Fruit fly (Drosophila melanogaster): ENCODE results near the gene by.

Gene by

dm6 chr3R:9543495-9544180 lies 10.8 kb upstream of the by start (continued):
- TF ChIP-seq CG8478 (optimal IDR thresholded peaks at IDR 0.05) = no peak
- TF ChIP-seq Med (GFP tag) = peak; percentile 61

DNA sequence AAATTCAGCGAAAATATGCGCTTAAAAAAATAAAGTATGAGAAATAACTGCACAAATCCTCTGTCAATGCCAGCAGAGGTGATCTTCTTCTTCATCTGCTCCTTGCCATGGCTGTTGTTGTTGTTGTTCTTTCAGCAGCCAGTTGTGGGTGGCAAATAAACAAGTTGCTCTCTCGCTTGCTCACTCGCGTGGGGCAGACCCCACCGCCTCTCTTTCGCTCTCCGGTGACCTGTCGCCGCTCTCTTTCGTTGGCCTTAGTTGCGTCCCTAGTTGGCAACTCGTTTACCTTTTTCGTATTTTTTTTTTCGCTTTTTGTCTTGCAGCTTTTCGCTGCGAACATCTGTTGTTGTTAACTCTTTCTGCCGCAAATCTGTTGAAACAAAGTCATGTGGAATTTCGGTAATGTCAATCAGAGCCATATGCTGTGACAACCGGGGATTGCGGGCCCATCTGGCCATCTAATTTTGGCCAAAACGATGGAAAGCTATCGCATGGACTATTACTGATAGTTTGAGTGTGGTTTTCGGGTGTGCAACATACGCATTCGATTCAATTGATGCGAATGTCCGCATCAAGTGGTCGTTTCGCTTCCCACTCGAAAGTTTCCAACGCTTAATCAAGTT lies 1.9 kb upstream of the by start:
- TF ChIP-seq ttk (GFP tag; IDR thresholded peaks at IDR 0.05) (no peak), NFAT (GFP tag; IDR thresholded peaks at IDR 0.05) (no peak), bsh (GFP tag; optimal IDR thresholded peaks at IDR 0.05) (no peak), chinmo (GFP tag; IDR thresholded peaks at IDR 0.05; ENCODE audit: partially characterized antibody) (peak; percentile 91; the same call in 2 of the 4 replicates), CG17829 (tag; optimal IDR thresholded peaks at IDR 0.05) (no peak), CG10565 (GFP tag; optimal IDR thresholded peaks at IDR 0.05) (no peak), dm (GFP tag; optimal IDR thresholded peaks at IDR 0.05) (no peak), CG5245 (GFP tag; optimal IDR thresholded peaks at IDR 0.05) (no peak), ham (GFP tag; IDR thresholded peaks at IDR 0.05) (no peak), Poxn (GFP tag; IDR thresholded peaks at IDR 0.05) (no peak), jigr1 (GFP tag; IDR thresholded peaks at IDR 0.05) (no peak), pita (GFP tag; optimal IDR thresholded peaks at IDR 0.05) (no peak), Optix (GFP tag; IDR thresholded peaks at IDR 0.05) (no peak), schlank (tag; optimal IDR thresholded peaks at IDR 0.05) (no peak), CG2129 (GFP tag; IDR thresholded peaks at IDR 0.05; ENCODE audit: partially characterized antibody) (no peak), Meics (GFP tag; optimal IDR thresholded peaks at IDR 0.05) (no peak), gfzf (GFP tag; optimal IDR thresholded peaks at IDR 0.05) (no peak), CG11695 (GFP tag; IDR thresholded peaks at IDR 0.05) (no peak), sr (GFP tag; IDR thresholded peaks at IDR 0.05) (peak; percentile 81), tio (GFP tag; optimal IDR thresholded peaks at IDR 0.05) (no peak), grau (tag; optimal IDR thresholded peaks at IDR 0.05) (no peak), CG7271 (tag; optimal IDR thresholded peaks at IDR 0.05) (no peak), Ada2b (GFP tag; IDR thresholded peaks at IDR 0.05) (no peak), chif (GFP tag; optimal IDR thresholded peaks at IDR 0.05) (no peak), corto (GFP tag; optimal IDR thresholded peaks at IDR 0.05) (peak; percentile 9), CG5953 (GFP tag; IDR thresholded peaks at IDR 0.05) (no peak), tap (tag; optimal IDR thresholded peaks at IDR 0.05) (no peak), CG18764 (GFP tag; optimal IDR thresholded peaks at IDR 0.05) (no peak), MBD-R2 (GFP tag; IDR thresholded peaks at IDR 0.05) (no peak), CG4617 (GFP tag; optimal IDR thresholded peaks at IDR 0.05; ENCODE audit: borderline replicate concordance) (no peak), Bgb (GFP tag; IDR thresholded peaks at IDR 0.05; ENCODE audit: partially characterized antibody) (no peak), Six4 (GFP tag; optimal IDR thresholded peaks at IDR 0.05) (no peak), HLH3B (GFP tag; IDR thresholded peaks at IDR 0.05) (no peak), hbn (GFP tag; IDR thresholded peaks at IDR 0.05; ENCODE audit: partially characterized antibody) (no peak), amos (GFP tag; IDR thresholded peaks at IDR 0.05; ENCODE audit: partially characterized antibody) (no peak), nom (GFP tag; optimal IDR thresholded peaks at IDR 0.05) (peak; percentile 27), ERR (GFP tag; optimal IDR thresholded peaks at IDR 0.05) (no peak), Ravus (GFP tag; IDR thresholded peaks at IDR 0.05) (no peak), CG31441 (GFP tag; IDR thresholded peaks at IDR 0.05) (no peak), tup (GFP tag; optimal IDR thresholded peaks at IDR 0.05) (no peak), ftz-f1 (GFP tag; optimal IDR thresholded peaks at IDR 0.05) (peak; percentile 52), CG3847 (GFP tag; IDR thresholded peaks at IDR 0.05) (no peak), Mad (GFP tag; optimal IDR thresholded peaks at IDR 0.05) (no peak), ems (GFP tag; optimal IDR thresholded peaks at IDR 0.05) (no peak), sug (tag; optimal IDR thresholded peaks at IDR 0.05) (no peak), CG12391 (tag; optimal IDR thresholded peaks at IDR 0.05) (no peak)
